Worm (Caenorhabditis elegans) whole organism, L1 larva: ENCODE data around the gene zip-12.

Source experiments
- C16A3.4 ChIP-seq: fragments of 150-350 bp; optimal IDR thresholded peaks from 2 replicates; lab custom pipeline; 2014; ENCODE audit warnings: missing biosample characterization, missing genetic modification characterization
- C34B4.2 ChIP-seq: sonication (generic microtip); optimal IDR thresholded peaks from 2 replicates; lab custom pipeline; 2017; ENCODE audit warnings: mild to moderate bottlenecking, missing genetic modification characterization, missing compliant biosample characterization
- Y116A8C.19 ChIP-seq: sonication (generic microtip); optimal IDR thresholded peaks from 2 replicates; lab custom pipeline; 2016; ENCODE audit warnings: missing compliant biosample characterization, missing genetic modification characterization, borderline replicate concordance
- alr-1 ChIP-seq: fragments of 200-800 bp; sonication (Bioruptor generic); optimal IDR thresholded peaks from 2 replicates; lab custom pipeline; 2018; ENCODE audit warnings: borderline replicate concordance, mild to moderate bottlenecking, missing genetic modification characterization, missing compliant biosample characterization
- blmp-1 ChIP-seq: fragments of 150-350 bp; optimal IDR thresholded peaks from 2 replicates; lab custom pipeline; 2014; ENCODE audit warnings: missing biosample characterization, missing genetic modification characterization
- ceh-8 ChIP-seq: fragments of 200-800 bp; sonication (Bioruptor generic); optimal IDR thresholded peaks from 2 replicates; lab custom pipeline; 2018; ENCODE audit warnings: mild to moderate bottlenecking, missing genetic modification characterization, moderate library complexity, missing compliant biosample characterization
- ceh-82 ChIP-seq, 3 experiments: fragments of 150-350 bp in 1 of 3; sonication (generic microtip) in 2 of 3; optimal IDR thresholded peaks; 2 replicates each; lab custom pipeline; 2014 to 2017; ENCODE audit warnings: missing biosample characterization in 3 of 3, missing genetic modification characterization in 3 of 3
- dpl-1 ChIP-seq, 3 experiments: fragments of 150-350 bp in 2 of 3; sonication (generic microtip) in 1 of 3; optimal IDR thresholded peaks; 2 replicates each; lab custom pipeline; 2014 to 2017; ENCODE audit warnings: missing biosample characterization in 3 of 3, missing genetic modification characterization in 3 of 3, missing genetic modification reagents in 3 of 3
- efl-1 ChIP-seq, 4 experiments: fragments of 150-350 bp; optimal IDR thresholded peaks in 3 of 4; peaks in 1 of 4; 1 replicate in 1 of 4; 2 replicates in 3 of 4; lab custom pipeline; 2014; ENCODE audit warnings: missing biosample characterization in 2 of 4, missing genetic modification characterization in 2 of 4, missing genetic modification reagents in 2 of 4
- egl-27 ChIP-seq, 2 experiments: fragments of 150-350 bp in 1 of 2; sonication (generic microtip); optimal IDR thresholded peaks; 3 replicates each; lab custom pipeline; 2017 to 2018; ENCODE audit warnings: missing biosample characterization in 2 of 2, missing genetic modification characterization in 2 of 2, missing genetic modification reagents in 2 of 2
- elt-2 ChIP-seq: sonication (generic microtip); optimal IDR thresholded peaks from 2 replicates; lab custom pipeline; 2016; ENCODE audit warnings: missing genetic modification characterization, mild to moderate bottlenecking, inconsistent platforms, missing compliant biosample characterization, missing genetic modification reagents
- elt-3 ChIP-seq, 6 experiments: fragments of 150-350 bp in 1 of 6; sonication (generic microtip); optimal IDR thresholded peaks; 2 replicates each; lab custom pipeline; 2017 to 2018; ENCODE audit warnings: missing biosample characterization in 6 of 6, missing genetic modification characterization in 6 of 6, inconsistent platforms in 1 of 6
- ets-5 ChIP-seq: fragments of 200-800 bp; sonication (Bioruptor generic); IDR thresholded peaks from 2 replicates; pipeline ENCODE4 v1.3.6; 2022; ENCODE audit warnings: missing genetic modification characterization, missing compliant biosample characterization
- fos-1 ChIP-seq: fragments of 150-350 bp; optimal IDR thresholded peaks from 2 replicates; lab custom pipeline; 2014; ENCODE audit warnings: missing biosample characterization, missing genetic modification characterization
- grh-1 ChIP-seq: fragments of 200-800 bp; sonication (Bioruptor generic); IDR thresholded peaks from 2 replicates; pipeline ENCODE4 v1.3.6; 2022; ENCODE audit warnings: missing genetic modification reagents, missing genetic modification characterization, missing compliant biosample characterization
- hpl-2 ChIP-seq: fragments of 150-350 bp; optimal IDR thresholded peaks from 2 replicates; lab custom pipeline; 2014; ENCODE audit warnings: missing biosample characterization, missing genetic modification reagents, missing genetic modification characterization
- jun-1 ChIP-seq: fragments of 150-350 bp; optimal IDR thresholded peaks from 2 replicates; lab custom pipeline; 2014; ENCODE audit warnings: missing biosample characterization, missing genetic modification reagents, missing genetic modification characterization
- lin-14 ChIP-seq: fragments of 200-800 bp; sonication (Bioruptor generic); optimal IDR thresholded peaks from 2 replicates; lab custom pipeline; 2018; ENCODE audit warnings: mild to moderate bottlenecking, missing genetic modification characterization, moderate library complexity, missing compliant biosample characterization
- lin-15B ChIP-seq: fragments of 150-350 bp; sonication (generic microtip); optimal IDR thresholded peaks from 3 replicates; lab custom pipeline; 2014; ENCODE audit warnings: missing biosample characterization, missing genetic modification characterization
- lin-35 ChIP-seq, 2 experiments: fragments of 150-350 bp; optimal IDR thresholded peaks; 2 replicates each; lab custom pipeline; 2014; ENCODE audit warnings: missing biosample characterization in 2 of 2, missing genetic modification characterization in 2 of 2, missing genetic modification reagents in 2 of 2
- mef-2 ChIP-seq: fragments of 150-350 bp; optimal IDR thresholded peaks from 2 replicates; lab custom pipeline; 2014; ENCODE audit warnings: missing biosample characterization, missing genetic modification characterization
- mep-1 ChIP-seq: fragments of 150-350 bp; optimal IDR thresholded peaks from 2 replicates; lab custom pipeline; 2014; ENCODE audit warnings: missing biosample characterization, missing genetic modification characterization
- nhr-11 ChIP-seq: fragments of 150-350 bp; optimal IDR thresholded peaks from 2 replicates; lab custom pipeline; 2014; ENCODE audit warnings: missing biosample characterization, missing genetic modification characterization
- nhr-12 ChIP-seq: sonication (generic microtip); optimal IDR thresholded peaks from 2 replicates; lab custom pipeline; 2017; ENCODE audit warnings: missing biosample characterization, missing genetic modification characterization
- nhr-19 ChIP-seq: fragments of 200-800 bp; sonication (Bioruptor generic); conservative IDR thresholded peaks from 2 replicates; pipeline ENCODE4 v1.3.6; 2022; ENCODE audit warnings: missing genetic modification characterization, missing compliant biosample characterization
- nhr-20 ChIP-seq: sonication (generic microtip); optimal IDR thresholded peaks from 2 replicates; lab custom pipeline; 2016; ENCODE audit warnings: mild to moderate bottlenecking, missing genetic modification characterization, missing compliant biosample characterization
- nhr-71 ChIP-seq: sonication (generic microtip); optimal IDR thresholded peaks from 2 replicates; lab custom pipeline; 2016; ENCODE audit warnings: mild to moderate bottlenecking, missing genetic modification characterization, moderate library complexity, missing compliant biosample characterization
- nhr-76 ChIP-seq: sonication (generic microtip); optimal IDR thresholded peaks from 2 replicates; lab custom pipeline; 2017; ENCODE audit warnings: missing biosample characterization, missing genetic modification characterization
- nhr-85 ChIP-seq: sonication (generic microtip); peaks from one replicate; lab custom pipeline; 2016; ENCODE audit warnings: missing genetic modification characterization, inconsistent platforms, missing compliant biosample characterization
- nhr-90 ChIP-seq: sonication (generic microtip); optimal IDR thresholded peaks from 2 replicates; lab custom pipeline; 2016; ENCODE audit warnings: mild to moderate bottlenecking, missing genetic modification characterization, missing compliant biosample characterization; ENCODE audit not compliant: poor library complexity
- pax-3 ChIP-seq: fragments of 200-800 bp; sonication (Bioruptor generic); optimal IDR thresholded peaks from 2 replicates; lab custom pipeline; 2018; ENCODE audit warnings: mild to moderate bottlenecking, missing genetic modification characterization, moderate library complexity, missing compliant biosample characterization
- rnt-1 ChIP-seq: sonication (generic microtip); optimal IDR thresholded peaks from 2 replicates; lab custom pipeline; 2016; ENCODE audit warnings: mild to moderate bottlenecking, missing genetic modification characterization, moderate library complexity, missing compliant biosample characterization
- snpc-4 ChIP-seq: fragments of 150-350 bp; optimal IDR thresholded peaks from 2 replicates; lab custom pipeline; 2014; ENCODE audit warnings: missing biosample characterization, missing genetic modification characterization
- snu-23 ChIP-seq: sonication (generic microtip); optimal IDR thresholded peaks from 2 replicates; lab custom pipeline; 2016; ENCODE audit warnings: missing genetic modification characterization, missing compliant biosample characterization
- swsn-7 ChIP-seq: sonication (generic microtip); optimal IDR thresholded peaks from 2 replicates; lab custom pipeline; 2016; ENCODE audit warnings: missing genetic modification characterization, missing compliant biosample characterization
- unc-130 ChIP-seq: fragments of 150-350 bp; optimal IDR thresholded peaks from 2 replicates; lab custom pipeline; 2017; ENCODE audit warnings: missing biosample characterization, missing genetic modification characterization, inconsistent platforms
- unc-62 ChIP-seq: fragments of 150-350 bp; optimal IDR thresholded peaks from 2 replicates; lab custom pipeline; 2014; ENCODE audit warnings: missing biosample characterization, missing genetic modification reagents, missing genetic modification characterization
- unc-98 ChIP-seq: fragments of 200-800 bp; sonication (Bioruptor generic); IDR thresholded peaks from 2 replicates; pipeline ENCODE4 v1.3.6; 2022; ENCODE audit warnings: missing genetic modification characterization, missing compliant biosample characterization

Gene zip-12

ce11 chrIII:12325284-12325683 is 2.4 kb upstream of the zip-12 start:
- TF ChIP-seq dpl-1 (GFP tag; optimal IDR thresholded peaks at IDR 0.05; lab: Kevin White, UChicago) (no peak), lin-15B (tag; lab: Kevin White, UChicago) (no peak), mep-1 (tag; lab: Kevin White, UChicago) (peak; percentile 10), unc-62 (GFP tag; lab: Kevin White, UChicago) (no peak), mef-2 (tag; lab: Kevin White, UChicago) (no peak), swsn-7 (tag; lab: Kevin White, UChicago) (no peak), pax-3 (tag; lab: Kevin White, UChicago) (no peak), efl-1 (optimal IDR thresholded peaks at IDR 0.05; lab: Kevin White, UChicago) (no peak), efl-1 (GFP tag; optimal IDR thresholded peaks at IDR 0.05 in 1 of 2; lab: Kevin White, UChicago) (peak in 1 of 2 experiments; percentile 64), jun-1 (tag; lab: Kevin White, UChicago) (peak; percentile 11), snu-23 (peak; percentile 26), blmp-1 (tag; lab: Kevin White, UChicago) (peak; percentile 11), alr-1 (tag; lab: Kevin White, UChicago) (no peak), nhr-90 (tag; lab: Kevin White, UChicago) (peak; percentile 14), rnt-1 (tag; lab: Kevin White, UChicago) (no peak), elt-2 (tag; lab: Kevin White, UChicago) (peak; percentile 82), lin-14 (GFP tag; lab: Kevin White, UChicago) (peak; percentile 37), elt-3 (tag; optimal IDR thresholded peaks at IDR 0.05; lab: Kevin White, UChicago) (peak in 1 of 6 experiments; percentile 86), ceh-8 (GFP tag; lab: Kevin White, UChicago) (no peak), lin-35 (GFP tag; optimal IDR thresholded peaks at IDR 0.05; lab: Kevin White, UChicago) (peak in 1 of 2 experiments; percentile 50), fos-1 (tag; lab: Kevin White, UChicago) (no peak), nhr-85 (tag; lab: Kevin White, UChicago) (peak; percentile 68), unc-130 (no peak), nhr-19 (GFP tag; lab: Robert Waterston, UW) (0 out of 2 replicates have a peak, but pooled peaks have one; percentile 5), grh-1 (GFP tag; lab: Robert Waterston, UW) (no peak), nhr-76 (no peak), hpl-2 (no peak)

DNA sequence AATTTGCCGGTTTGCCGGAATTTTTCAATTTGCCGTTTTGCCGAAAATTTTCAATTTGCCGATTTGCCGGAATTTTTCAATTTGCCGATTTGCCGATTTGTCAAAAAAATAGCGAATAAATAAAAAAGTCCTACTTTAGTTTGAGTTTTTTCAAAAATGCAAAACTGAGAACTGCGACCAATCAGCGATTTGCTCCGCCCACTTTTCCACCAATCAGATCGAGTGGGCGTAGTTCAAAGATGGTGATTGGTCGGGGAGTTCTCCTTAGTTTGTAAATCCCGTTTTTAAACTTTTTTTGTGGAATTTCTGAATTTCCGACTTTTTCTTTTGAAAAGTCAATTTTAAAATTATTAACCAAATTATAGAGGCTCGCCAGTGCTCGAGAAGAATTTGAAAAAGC is 3.6 kb downstream of the zip-12 start:
- TF ChIP-seq C34B4.2 (tag; lab: Kevin White, UChicago), result no peak

ce11 chrIII:12333445-12333844 is 5.7 kb downstream of the zip-12 start, which contains the start of gene zip-1:
Gene zip-1, plus strand, starts transcription at chrIII:12333745.
- TF ChIP-seq mep-1 (tag; lab: Kevin White, UChicago) (no peak), nhr-71 (no peak), ceh-82 (tag; optimal IDR thresholded peaks at IDR 0.05; lab: Kevin White, UChicago) (no peak), nhr-20 (tag; lab: Kevin White, UChicago) (no peak), ets-5 (GFP tag; lab: Robert Waterston, UW) (no peak), egl-27 (tag; optimal IDR thresholded peaks at IDR 0.05; lab: Kevin White, UChicago) (no peak), unc-98 (no peak), nhr-85 (tag; lab: Kevin White, UChicago) (no peak), nhr-19 (GFP tag; lab: Robert Waterston, UW) (no peak), nhr-12 (tag; lab: Kevin White, UChicago) (no peak), nhr-11 (tag; lab: Kevin White, UChicago) (no peak), Y116A8C.19 (no peak), C16A3.4 (tag; lab: Kevin White, UChicago) (no peak), snpc-4 (tag; lab: Kevin White, UChicago) (no peak), snu-23 (no peak), lin-14 (GFP tag; lab: Kevin White, UChicago) (no peak)
- TF ChIP-seq, all 84 proteins: peak for 0
